Fruit fly (Drosophila melanogaster): ENCODE measurements around the gene ZIPIC.

Gene ZIPIC

dm6 chr3R:29997607-29998236, 38.9 kb downstream of the ZIPIC start, which contains the start of the genes CG15525 and CG11504 (continued):
- TF ChIP-seq Eip93F (GFP tag; optimal IDR thresholded peaks at IDR 0.05): no peak
- TF ChIP-seq CG31627 (GFP tag; optimal IDR thresholded peaks at IDR 0.05): peak; percentile 50
- TF ChIP-seq CG11294 (GFP tag; IDR thresholded peaks at IDR 0.05): no peak; the same call in 1 of the 2 replicates
- no peak for TF ChIP-seq CG6808 (GFP tag; optimal IDR thresholded peaks at IDR 0.05)
- no peak for TF ChIP-seq dsx (GFP tag; optimal IDR thresholded peaks at IDR 0.05; ENCODE audit: poor library complexity, severe bottlenecking)
- peak; percentile 33 for TF ChIP-seq Ets96B (tag; optimal IDR thresholded peaks at IDR 0.05)
- TF ChIP-seq CG4318 (GFP tag; optimal IDR thresholded peaks at IDR 0.05): no peak
- no peak for TF ChIP-seq Blimp-1 (GFP tag; optimal IDR thresholded peaks at IDR 0.05)
- no peak for TF ChIP-seq Ets21C (GFP tag; optimal IDR thresholded peaks at IDR 0.05)
- TF ChIP-seq Eip78C (GFP tag): peak; percentile 79
- TF ChIP-seq CG11902 (GFP tag; optimal IDR thresholded peaks at IDR 0.05): peak; percentile 38
- no peak for TF ChIP-seq fd59A (GFP tag; optimal IDR thresholded peaks at IDR 0.05)
- peak; percentile 80 for TF ChIP-seq Sox14 (GFP tag; optimal IDR thresholded peaks at IDR 0.05)
- TF ChIP-seq Hr4 (GFP tag; optimal IDR thresholded peaks at IDR 0.05): no peak
- TF ChIP-seq CG10669 (GFP tag; optimal IDR thresholded peaks at IDR 0.05): no peak
- no peak for TF ChIP-seq CG3919 (GFP tag; optimal IDR thresholded peaks at IDR 0.05)
- TF ChIP-seq CG8632 (GFP tag; optimal IDR thresholded peaks at IDR 0.05): no peak
- TF ChIP-seq Met (GFP tag; optimal IDR thresholded peaks at IDR 0.05): no peak
- no peak for TF ChIP-seq pdm3 (GFP tag; optimal IDR thresholded peaks at IDR 0.05)
- peak; percentile 49 for TF ChIP-seq cyc (GFP tag; optimal IDR thresholded peaks at IDR 0.05)
- TF ChIP-seq CG8119 (GFP tag; IDR thresholded peaks at IDR 0.05): no peak
- no peak for TF ChIP-seq CG15336 (GFP tag; IDR thresholded peaks at IDR 0.05)
- no peak for TF ChIP-seq Sox102F (GFP tag; optimal IDR thresholded peaks at IDR 0.05)
- TF ChIP-seq Eip75B (GFP tag; optimal IDR thresholded peaks at IDR 0.05): no peak
- no peak for TF ChIP-seq spab (GFP tag; optimal IDR thresholded peaks at IDR 0.05)
- TF ChIP-seq CG10631 (GFP tag; optimal IDR thresholded peaks at IDR 0.05): no peak
- no peak for TF ChIP-seq achi (GFP tag; optimal IDR thresholded peaks at IDR 0.05)
- TF ChIP-seq Lpt (GFP tag; optimal IDR thresholded peaks at IDR 0.05): no peak
- TF ChIP-seq Sox15 (GFP tag; optimal IDR thresholded peaks at IDR 0.05): no peak
- no peak for TF ChIP-seq Hr38 (GFP tag; optimal IDR thresholded peaks at IDR 0.05)
- TF ChIP-seq CG8319 (GFP tag; optimal IDR thresholded peaks at IDR 0.05): no peak
- TF ChIP-seq Gug (GFP tag; IDR thresholded peaks at IDR 0.05): peak; percentile 52; the same call in 1 of the 2 replicates
- no peak for TF ChIP-seq eg (GFP tag; IDR thresholded peaks at IDR 0.05)
- no peak for TF ChIP-seq vri (GFP tag; optimal IDR thresholded peaks at IDR 0.05)
- no peak for TF ChIP-seq dac (GFP tag; optimal IDR thresholded peaks at IDR 0.05)
- peak; percentile 66 for TF ChIP-seq fkh (GFP tag; optimal IDR thresholded peaks at IDR 0.05)

dm6 chr3R:29995035-29995434, 41.6 kb downstream of the ZIPIC start, which contains the start of the genes CG7903 and Sas-6:
TSS of gene CG7903 (minus strand) at chr3R:29995231.
TSS of gene Sas-6 (plus strand) at chr3R:29995357.
- TF ChIP-seq CG1621 (tag; optimal IDR thresholded peaks at IDR 0.05): peak; percentile 16
- 0 out of 3 replicates have a peak, but pooled peaks have one; percentile 22 for TF ChIP-seq CG6163 (GFP tag; IDR thresholded peaks at IDR 0.05)
- TF ChIP-seq Sox14 (GFP tag; optimal IDR thresholded peaks at IDR 0.05): peak; percentile 43
- no peak for TF ChIP-seq CG8632 (GFP tag; optimal IDR thresholded peaks at IDR 0.05)
- peak; percentile 70 for TF ChIP-seq fkh (GFP tag; optimal IDR thresholded peaks at IDR 0.05)

- no peak for TF ChIP-seq CG32006 (GFP tag; optimal IDR thresholded peaks at IDR 0.05)
- TF ChIP-seq Ets21C (GFP tag; optimal IDR thresholded peaks at IDR 0.05): no peak
- no peak for TF ChIP-seq Gug (GFP tag; IDR thresholded peaks at IDR 0.05)
- no peak for TF ChIP-seq eg (GFP tag; IDR thresholded peaks at IDR 0.05)
- TF ChIP-seq CG9139 (GFP tag; optimal IDR thresholded peaks at IDR 0.05): no peak
- TF ChIP-seq Sox102F (GFP tag; optimal IDR thresholded peaks at IDR 0.05): no peak
- TF ChIP-seq CG1621 (tag; optimal IDR thresholded peaks at IDR 0.05): peak; percentile 1
- TF ChIP-seq fkh (GFP tag; optimal IDR thresholded peaks at IDR 0.05): peak; percentile 6
- TF ChIP-seq CG10631 (GFP tag; optimal IDR thresholded peaks at IDR 0.05): no peak
- TF ChIP-seq dsx (GFP tag; optimal IDR thresholded peaks at IDR 0.05; ENCODE audit: poor library complexity, severe bottlenecking): no peak
- no peak for TF ChIP-seq Blimp-1 (GFP tag; optimal IDR thresholded peaks at IDR 0.05)
- no peak for TF ChIP-seq Met (GFP tag; optimal IDR thresholded peaks at IDR 0.05)
- peak; percentile 33 for TF ChIP-seq Eip93F (GFP tag; optimal IDR thresholded peaks at IDR 0.05)
- no peak for TF ChIP-seq pdm3 (GFP tag; optimal IDR thresholded peaks at IDR 0.05)
- no peak for TF ChIP-seq cyc (GFP tag; optimal IDR thresholded peaks at IDR 0.05)
- TF ChIP-seq fd59A (GFP tag; optimal IDR thresholded peaks at IDR 0.05): no peak
- TF ChIP-seq Sox14 (GFP tag; optimal IDR thresholded peaks at IDR 0.05): peak; percentile 86
- no peak for TF ChIP-seq ss (GFP tag; optimal IDR thresholded peaks at IDR 0.05)
- no peak for TF ChIP-seq CG11762 (GFP tag; optimal IDR thresholded peaks at IDR 0.05; ENCODE audit: insufficient read depth)
- TF ChIP-seq Eip75B (GFP tag; optimal IDR thresholded peaks at IDR 0.05): no peak
Observed at dm6 chr3R:29993134-29993533, 43.5 kb downstream of the ZIPIC start, which contains the start of gene Acph-1. TSS of gene Acph-1 (minus strand) at chr3R:29993411.

Measured in whole organism, prepupa.